Fruit fly (Drosophila melanogaster) whole organism, embryonic: ENCODE results near the gene CG5180.

Experiments used
- CG10979 ChIP-seq: fragments of 200-800 bp; sonication (Bioruptor generic); optimal IDR thresholded peaks from 2 replicates; lab custom pipeline; 2018; ENCODE audit warnings: missing biosample characterization, mild to moderate bottlenecking, missing genetic modification characterization, moderate library complexity
- CG11504 ChIP-seq: fragments of 200-800 bp; sonication (Bioruptor generic); optimal IDR thresholded peaks from 3 replicates; lab custom pipeline; 2019; ENCODE audit warnings: missing biosample characterization, mild to moderate bottlenecking, missing genetic modification characterization, moderate library complexity
- CG11560 ChIP-seq: fragments of 200-800 bp; sonication (Bioruptor generic); IDR thresholded peaks from 3 replicates; pipeline ENCODE4 v1.3.6; 2022; ENCODE audit warnings: missing biosample characterization, missing genetic modification characterization
- CG11696 ChIP-seq: fragments of 200-800 bp; sonication (Bioruptor generic); IDR thresholded peaks from 2 replicates; pipeline ENCODE4 v1.3.6; 2022; ENCODE audit warnings: missing biosample characterization, missing genetic modification characterization
- CG12155 ChIP-seq: fragments of 200-800 bp; sonication (Bioruptor generic); optimal IDR thresholded peaks from 3 replicates; lab custom pipeline; 2016; ENCODE audit warnings: missing biosample characterization, missing genetic modification characterization
- CG12219 ChIP-seq: fragments of 200-800 bp; sonication (Bioruptor generic); optimal IDR thresholded peaks from 3 replicates; lab custom pipeline; 2018; ENCODE audit warnings: missing biosample characterization, mild to moderate bottlenecking, missing genetic modification characterization
- CG13296 ChIP-seq: fragments of 200-800 bp; sonication (Bioruptor generic); optimal IDR thresholded peaks from 3 replicates; lab custom pipeline; 2018; ENCODE audit warnings: missing biosample characterization, mild to moderate bottlenecking, missing genetic modification characterization
- CG14014 ChIP-seq: fragments of 200-800 bp; sonication (Bioruptor generic); IDR thresholded peaks from 2 replicates; pipeline ENCODE4 v1.3.6; 2022; ENCODE audit warnings: missing biosample characterization, missing genetic modification characterization
- CG15479 ChIP-seq: fragments of 200-800 bp; sonication (Bioruptor generic); optimal IDR thresholded peaks from 3 replicates; lab custom pipeline; 2019; ENCODE audit warnings: missing biosample characterization, mild to moderate bottlenecking, missing genetic modification characterization, moderate library complexity
- CG16779 ChIP-seq: fragments of 200-800 bp; sonication (Bioruptor generic); IDR thresholded peaks from 2 replicates; pipeline ENCODE4 v1.3.6; 2022; ENCODE audit warnings: missing biosample characterization, missing genetic modification characterization
- CG30020 ChIP-seq: fragments of 200-800 bp; optimal IDR thresholded peaks from 2 replicates; lab custom pipeline; 2019; ENCODE audit warnings: missing biosample characterization, mild to moderate bottlenecking, missing genetic modification characterization, moderate library complexity
- CG31441 ChIP-seq: fragments of 200-800 bp; sonication (Bioruptor generic); IDR thresholded peaks from 2 replicates; pipeline ENCODE4 v1.3.6; 2022; ENCODE audit warnings: missing biosample characterization, missing genetic modification characterization
- CG34422 ChIP-seq: fragments of 200-800 bp; sonication (Bioruptor generic); IDR thresholded peaks from 3 replicates; pipeline ENCODE4 v1.3.6; 2022; ENCODE audit warnings: missing biosample characterization, missing genetic modification characterization
- CG3838 ChIP-seq: fragments of 200-800 bp; sonication (Bioruptor generic); optimal IDR thresholded peaks from 3 replicates; lab custom pipeline; 2016; ENCODE audit warnings: missing biosample characterization, missing genetic modification characterization
- CG43689 ChIP-seq: fragments of 200-800 bp; sonication (Bioruptor generic); IDR thresholded peaks from 2 replicates; pipeline ENCODE4 v1.3.6; 2022; ENCODE audit warnings: missing biosample characterization, missing genetic modification characterization
- CG5953 ChIP-seq: fragments of 200-800 bp; sonication (Bioruptor generic); IDR thresholded peaks from 2 replicates; pipeline ENCODE4 v1.3.6; 2022; ENCODE audit warnings: missing biosample characterization, missing genetic modification characterization
- CG6683 ChIP-seq: fragments of 200-800 bp; sonication (Bioruptor generic); optimal IDR thresholded peaks from 2 replicates; lab custom pipeline; 2017; ENCODE audit warnings: missing biosample characterization, mild to moderate bottlenecking, missing genetic modification characterization, missing genetic modification reagents
- CG7839 ChIP-seq: fragments of 200-800 bp; sonication (Bioruptor generic); optimal IDR thresholded peaks from 3 replicates; lab custom pipeline; 2018; ENCODE audit warnings: missing biosample characterization, mild to moderate bottlenecking, missing genetic modification characterization, moderate library complexity
- CG8765 ChIP-seq: fragments of 200-800 bp; sonication (Bioruptor generic); IDR thresholded peaks from 2 replicates; pipeline ENCODE4 v1.3.6; 2022; ENCODE audit warnings: missing biosample characterization, missing genetic modification characterization
- CG9727 ChIP-seq: fragments of 200-800 bp; sonication (Bioruptor generic); optimal IDR thresholded peaks from 3 replicates; lab custom pipeline; 2017; ENCODE audit warnings: missing biosample characterization, mild to moderate bottlenecking, missing genetic modification characterization
- Camta ChIP-seq: fragments of 200-800 bp; sonication (Bioruptor generic); optimal IDR thresholded peaks from 2 replicates; lab custom pipeline; 2016; ENCODE audit warnings: missing biosample characterization, missing genetic modification characterization
- Chrac-16 ChIP-seq: fragments of 200-800 bp; sonication (Bioruptor generic); optimal IDR thresholded peaks from 3 replicates; lab custom pipeline; 2016; ENCODE audit warnings: missing biosample characterization, missing genetic modification characterization
- CoRest ChIP-seq: fragments of 200-800 bp; sonication (Bioruptor generic); optimal IDR thresholded peaks from 3 replicates; lab custom pipeline; 2018; ENCODE audit warnings: missing biosample characterization, mild to moderate bottlenecking, missing genetic modification characterization, moderate library complexity
- D19A ChIP-seq: fragments of 200-800 bp; optimal IDR thresholded peaks from 3 replicates; lab custom pipeline; 2019; ENCODE audit warnings: missing biosample characterization, mild to moderate bottlenecking, missing genetic modification characterization, moderate library complexity
- D19B ChIP-seq: fragments of 200-800 bp; sonication (Bioruptor generic); optimal IDR thresholded peaks from 2 replicates; lab custom pipeline; 2017; ENCODE audit warnings: missing biosample characterization, mild to moderate bottlenecking, missing genetic modification characterization
- Dad ChIP-seq: fragments of 200-800 bp; sonication (Bioruptor generic); optimal IDR thresholded peaks from 3 replicates; lab custom pipeline; 2016; ENCODE audit warnings: missing biosample characterization, missing genetic modification characterization
- E2f2 ChIP-seq: fragments of 200-800 bp; sonication (Bioruptor generic); IDR thresholded peaks from 2 replicates; pipeline ENCODE4 v1.3.6; 2022; ENCODE audit warnings: missing biosample characterization, missing genetic modification characterization
- Hmx ChIP-seq: fragments of 200-800 bp; sonication (Bioruptor generic); optimal IDR thresholded peaks from 2 replicates; lab custom pipeline; 2016; ENCODE audit warnings: missing biosample characterization, missing genetic modification characterization
- Kr ChIP-seq: fragments of 200-800 bp; sonication (Bioruptor generic); optimal IDR thresholded peaks from 2 replicates; lab custom pipeline; 2017; ENCODE audit warnings: missing biosample characterization, mild to moderate bottlenecking, missing genetic modification characterization
- Max ChIP-seq: fragments of 200-800 bp; sonication (Bioruptor generic); optimal IDR thresholded peaks from 2 replicates; lab custom pipeline; 2016; ENCODE audit warnings: missing biosample characterization, mild to moderate bottlenecking, missing genetic modification characterization
- Oaz ChIP-seq: fragments of 200-800 bp; sonication (Bioruptor generic); IDR thresholded peaks from 2 replicates; pipeline ENCODE4 v1.3.6; 2022; ENCODE audit warnings: missing biosample characterization, missing genetic modification characterization
- Six4 ChIP-seq: fragments of 200-800 bp; sonication (Bioruptor generic); optimal IDR thresholded peaks from 2 replicates; lab custom pipeline; 2016; ENCODE audit warnings: missing biosample characterization, missing genetic modification characterization
- al ChIP-seq: fragments of 200-800 bp; sonication (Bioruptor generic); IDR thresholded peaks from 2 replicates; pipeline ENCODE4 v1.3.6; 2022; ENCODE audit warnings: missing biosample characterization, missing genetic modification characterization
- crc ChIP-seq: fragments of 200-800 bp; sonication (Bioruptor generic); optimal IDR thresholded peaks from 2 replicates; lab custom pipeline; 2016; ENCODE audit warnings: missing biosample characterization, missing genetic modification characterization
- da ChIP-seq: fragments of 200-800 bp; sonication (Bioruptor generic); optimal IDR thresholded peaks from 2 replicates; lab custom pipeline; 2016; ENCODE audit warnings: missing biosample characterization, missing genetic modification characterization
- disco-r ChIP-seq: fragments of 200-800 bp; sonication (Bioruptor generic); optimal IDR thresholded peaks from 2 replicates; lab custom pipeline; 2016; ENCODE audit warnings: missing biosample characterization, missing genetic modification characterization
- dpn ChIP-seq, 2 experiments: fragments of 200-800 bp; sonication (Bioruptor generic); optimal IDR thresholded peaks; 3 replicates each; lab custom pipeline; 2016; ENCODE audit warnings: missing biosample characterization in 2 of 2, missing genetic modification characterization in 2 of 2
- hkb ChIP-seq, 2 experiments: fragments of 200-800 bp in 1 of 2; fragments of >200 bp in 1 of 2; sonication (Bioruptor generic) in 1 of 2; IDR thresholded peaks in 1 of 2; optimal IDR thresholded peaks in 1 of 2; 2 replicates each; pipeline versions ENCODE4 v1.3.6 to Lab custom; 2017 to 2022; ENCODE audit warnings: missing biosample characterization in 1 of 2, missing genetic modification characterization in 1 of 2
- ind ChIP-seq: fragments of 200-800 bp; sonication (Bioruptor generic); optimal IDR thresholded peaks from 3 replicates; lab custom pipeline; 2016; ENCODE audit warnings: missing biosample characterization, missing genetic modification characterization
- mam ChIP-seq: fragments of 200-800 bp; sonication (Bioruptor generic); optimal IDR thresholded peaks from 3 replicates; lab custom pipeline; 2016; ENCODE audit warnings: missing biosample characterization, missing genetic modification characterization
- org-1 ChIP-seq: fragments of 200-800 bp; sonication (Bioruptor generic); optimal IDR thresholded peaks from 2 replicates; lab custom pipeline; 2017; ENCODE audit warnings: missing biosample characterization, missing genetic modification characterization
- otp ChIP-seq: fragments of 200-800 bp; sonication (Bioruptor generic); IDR thresholded peaks from 3 replicates; pipeline ENCODE4, ENCODE4 v1.3.6; 2022; ENCODE audit warnings: missing biosample characterization, missing genetic modification characterization
- pum ChIP-seq: fragments of 200-800 bp; sonication (Bioruptor generic); optimal IDR thresholded peaks from 2 replicates; lab custom pipeline; 2016; ENCODE audit warnings: missing biosample characterization, missing genetic modification characterization
- sc ChIP-seq, 3 experiments: fragments of >200 bp in 2 of 3; fragments of 200-800 bp in 1 of 3; sonication (Bioruptor generic) in 1 of 3; optimal IDR thresholded peaks; 2 replicates in 2 of 3; 3 replicates in 1 of 3; lab custom pipeline; 2017; ENCODE audit warnings: mild to moderate bottlenecking in 1 of 3, missing biosample characterization in 1 of 3, missing genetic modification characterization in 1 of 3, missing genetic modification reagents in 1 of 3
- schlank ChIP-seq: fragments of 200-800 bp; sonication (Bioruptor generic); optimal IDR thresholded peaks from 2 replicates; lab custom pipeline; 2018; ENCODE audit warnings: missing biosample characterization, mild to moderate bottlenecking, missing genetic modification characterization
- shn ChIP-seq: fragments of 200-800 bp; sonication (Bioruptor generic); optimal IDR thresholded peaks from 3 replicates; lab custom pipeline; 2016; ENCODE audit warnings: missing biosample characterization, missing genetic modification characterization
- sob ChIP-seq: fragments of 200-800 bp; sonication (Bioruptor generic); IDR thresholded peaks from 2 replicates; pipeline ENCODE4 v1.3.6; 2022; ENCODE audit warnings: missing biosample characterization, missing genetic modification characterization
- stc ChIP-seq: fragments of 200-800 bp; sonication (Bioruptor generic); IDR thresholded peaks from 2 replicates; pipeline ENCODE4 v1.3.6; 2022; ENCODE audit warnings: missing biosample characterization, missing genetic modification characterization
- toy ChIP-seq: fragments of 200-800 bp; sonication (Bioruptor generic); IDR thresholded peaks from 2 replicates; pipeline ENCODE4 v1.3.6; 2022; ENCODE audit warnings: missing biosample characterization, missing genetic modification characterization

The CG5180 gene

dm6 chr3R:20556281-20557113 is 1.2 kb upstream of the CG5180 start (continued):
- TF ChIP-seq CG10979 (peak; percentile 39), CG3838 (GFP tag; lab: Kevin White, UChicago) (no peak), CG5953 (GFP tag; lab: Robert Waterston, UW) (0 out of 2 replicates have a peak, but pooled peaks have one; percentile 34), Camta (GFP tag; lab: Kevin White, UChicago) (no peak), E2f2 (GFP tag; lab: Robert Waterston, UW) (peak; percentile 35; the same call in 1 of the 2 replicates), D19B (peak; percentile 52), CG8765 (GFP tag; lab: Robert Waterston, UW) (peak; percentile 50; the same call in 1 of the 2 replicates), hkb (optimal IDR thresholded peaks at IDR 0.05; lab: Kevin White, UChicago) (no peak), hkb (GFP tag; IDR thresholded peaks at IDR 0.05; lab: Robert Waterston, UW) (peak; percentile 75), stc (GFP tag; lab: Robert Waterston, UW) (peak; percentile 74), schlank (no peak), sob (GFP tag; lab: Robert Waterston, UW) (peak; percentile 84), CG7839 (tag; lab: Kevin White, UChicago) (peak; percentile 83), disco-r (GFP tag; lab: Kevin White, UChicago) (no peak), CG31441 (peak; percentile 63), CG14014 (GFP tag; lab: Robert Waterston, UW) (peak; percentile 90), Hmx (GFP tag; lab: Kevin White, UChicago) (peak; percentile 28), CG15479 (GFP tag; lab: Kevin White, UChicago) (no peak), CG11696 (GFP tag; lab: Robert Waterston, UW) (peak; percentile 11; the same call in 1 of the 2 replicates), CoRest (tag; lab: Kevin White, UChicago) (peak; percentile 65), CG34422 (GFP tag; lab: Robert Waterston, UW) (peak; percentile 78), CG11504 (peak; percentile 82), CG6683 (GFP tag; lab: Kevin White, UChicago) (no peak), otp (peak; percentile 55; the same call in 2 of the 3 replicates), al (peak; percentile 89), ind (peak; percentile 65), Six4 (GFP tag; lab: Kevin White, UChicago) (peak; percentile 37), CG12219 (GFP tag; lab: Kevin White, UChicago) (no peak), toy (peak; percentile 66), org-1 (GFP tag; lab: Kevin White, UChicago) (peak; percentile 43), CG30020 (tag; lab: Kevin White, UChicago) (no peak), dpn (GFP tag; optimal IDR thresholded peaks at IDR 0.05; lab: Kevin White, UChicago) (peak; percentile 51 to 73), sc (optimal IDR thresholded peaks at IDR 0.05; lab: Kevin White, UChicago) (no peak), sc (GFP tag; optimal IDR thresholded peaks at IDR 0.05; lab: Kevin White, UChicago) (no peak), shn (GFP tag; lab: Kevin White, UChicago) (no peak), CG43689 (GFP tag; lab: Robert Waterston, UW) (peak; percentile 39; the same call in 1 of the 2 replicates), CG9727 (GFP tag; lab: Kevin White, UChicago) (peak; percentile 67), CG16779 (GFP tag; lab: Robert Waterston, UW) (peak; percentile 83), CG11560 (tag; lab: Robert Waterston, UW) (peak; percentile 70; the same call in 2 of the 3 replicates), Dad (GFP tag; lab: Kevin White, UChicago) (no peak), pum (GFP tag; lab: Kevin White, UChicago) (no peak), mam (GFP tag; lab: Kevin White, UChicago) (peak; percentile 65), CG13296 (GFP tag; lab: Kevin White, UChicago) (peak; percentile 61), Chrac-16 (peak; percentile 55), da (GFP tag; lab: Kevin White, UChicago) (no peak), Kr (GFP tag; lab: Kevin White, UChicago) (no peak), Max (peak; percentile 20), D19A (peak; percentile 40), crc (GFP tag; lab: Kevin White, UChicago) (peak; percentile 41), Oaz (peak; percentile 39; the same call in 1 of the 2 replicates), CG12155 (GFP tag; lab: Kevin White, UChicago) (peak; percentile 54)
